Worm (Caenorhabditis elegans): ENCODE results near the gene paqr-1.

ce11 chrIV:6575959-6576727 lies 20.9 kb upstream of the paqr-1 start:
- no peak for TF ChIP-seq ztf-11 (tag; optimal IDR thresholded peaks at IDR 0.05)
- no peak for TF ChIP-seq ceh-82 (tag; optimal IDR thresholded peaks at IDR 0.05)
- TF ChIP-seq skn-1 (tag; optimal IDR thresholded peaks at IDR 0.05): no peak
- no peak for TF ChIP-seq sma-9 (GFP tag; optimal IDR thresholded peaks at IDR 0.05)
- TF ChIP-seq sma-9 (tag; optimal IDR thresholded peaks at IDR 0.05): no peak
- no peak for TF ChIP-seq ztf-4 (tag; optimal IDR thresholded peaks at IDR 0.05)
- TF ChIP-seq elt-3 (tag; optimal IDR thresholded peaks at IDR 0.05): no peak
- no peak for TF ChIP-seq F13H6.1 (tag; optimal IDR thresholded peaks at IDR 0.05)
- no peak for TF ChIP-seq nhr-12 (tag; optimal IDR thresholded peaks at IDR 0.05)
- TF ChIP-seq egl-27 (tag; optimal IDR thresholded peaks at IDR 0.05): no peak
- no peak for TF ChIP-seq nhr-6 (tag; optimal IDR thresholded peaks at IDR 0.05)
- TF ChIP-seq ama-1 (optimal IDR thresholded peaks at IDR 0.05): no peak

Measured in whole organism, L2 larva.